Fruit fly (Drosophila melanogaster): ENCODE data around the gene CG32264.

Gene CG32264

DNA sequence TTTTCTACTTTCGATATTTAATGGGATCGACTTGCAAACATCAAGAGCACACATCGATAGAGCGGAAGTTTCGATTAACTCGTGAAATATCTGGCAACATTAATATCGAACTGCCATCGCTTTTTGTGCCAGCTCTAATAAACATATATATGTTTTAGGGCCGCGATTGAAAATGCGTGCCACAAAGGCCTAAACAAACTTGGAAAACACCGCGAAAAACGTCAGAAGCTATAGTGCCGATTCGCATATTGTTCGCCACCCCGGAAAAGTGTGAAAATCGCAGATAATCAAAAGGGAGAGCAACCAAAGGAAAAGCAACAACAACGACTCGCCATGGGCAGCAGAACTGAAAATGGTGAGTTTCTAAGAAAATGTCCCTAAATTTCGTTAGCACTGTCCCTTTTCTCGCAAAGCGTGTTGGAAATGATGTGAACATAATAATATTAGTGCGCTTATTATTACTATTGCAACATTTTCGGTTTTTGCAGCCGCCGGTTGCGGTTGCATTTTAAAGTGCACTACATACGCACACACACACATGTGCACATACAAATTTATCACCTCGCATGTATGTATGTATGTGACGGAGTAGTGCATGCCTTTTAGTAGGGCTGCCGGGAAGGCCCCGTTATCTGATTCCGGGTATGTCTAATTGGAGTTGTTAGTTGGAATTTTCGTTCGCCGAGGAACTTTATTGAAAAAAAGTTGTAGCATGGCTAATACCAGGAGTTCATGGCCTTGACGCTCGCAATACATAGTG lies 12.5 kb upstream of the CG32264 start, which contains the start of gene enc (continued):
- TF ChIP-seq CG10979 (tag; optimal IDR thresholded peaks at IDR 0.05) = no peak
- peak; percentile 75 for TF ChIP-seq MBD-R2 (GFP tag; IDR thresholded peaks at IDR 0.05)
- no peak for TF ChIP-seq CG3726 (GFP tag; IDR thresholded peaks at IDR 0.05)
- TF ChIP-seq CG17385 (GFP tag; optimal IDR thresholded peaks at IDR 0.05) = no peak
- TF ChIP-seq CG5245 (GFP tag; optimal IDR thresholded peaks at IDR 0.05) = no peak
- TF ChIP-seq ems (GFP tag; optimal IDR thresholded peaks at IDR 0.05) = no peak
- TF ChIP-seq Taf1 (GFP tag; IDR thresholded peaks at IDR 0.05) = no peak
- TF ChIP-seq cad (GFP tag; optimal IDR thresholded peaks at IDR 0.05) = no peak
- TF ChIP-seq CG16779 (GFP tag; IDR thresholded peaks at IDR 0.05) = no peak
- peak; percentile 10 for TF ChIP-seq CG33213 (GFP tag; optimal IDR thresholded peaks at IDR 0.05)
- no peak for TF ChIP-seq MTF-1 (GFP tag; optimal IDR thresholded peaks at IDR 0.05; ENCODE audit: borderline replicate concordance)
- no peak for TF ChIP-seq CG34376 (GFP tag; optimal IDR thresholded peaks at IDR 0.05)
- no peak for TF ChIP-seq lov (optimal IDR thresholded peaks at IDR 0.05)
- no peak for TF ChIP-seq lov (GFP tag; IDR thresholded peaks at IDR 0.05)
- no peak for TF ChIP-seq ase (GFP tag; IDR thresholded peaks at IDR 0.05)
- TF ChIP-seq NC2α (GFP tag; optimal IDR thresholded peaks at IDR 0.05) = no peak
- no peak for TF ChIP-seq so (GFP tag; IDR thresholded peaks at IDR 0.05)
- no peak for TF ChIP-seq tx (GFP tag; optimal IDR thresholded peaks at IDR 0.05)
- no peak for TF ChIP-seq tin (GFP tag; optimal IDR thresholded peaks at IDR 0.05)
- TF ChIP-seq mld (GFP tag; IDR thresholded peaks at IDR 0.05; ENCODE audit: partially characterized antibody) = peak; percentile 90
- TF ChIP-seq CG9609 (GFP tag; optimal IDR thresholded peaks at IDR 0.05) = no peak
- TF ChIP-seq CG15073 (GFP tag; optimal IDR thresholded peaks at IDR 0.05) = no peak
- TF ChIP-seq CG3995 (GFP tag; optimal IDR thresholded peaks at IDR 0.05) = no peak
- peak; percentile 91 for TF ChIP-seq Dll (GFP tag; IDR thresholded peaks at IDR 0.05; ENCODE audit: partially characterized antibody)
- TF ChIP-seq CG14965 (GFP tag; optimal IDR thresholded peaks at IDR 0.05; ENCODE audit: borderline replicate concordance) = peak; percentile 4
- no peak for TF ChIP-seq CG1832 (GFP tag; optimal IDR thresholded peaks at IDR 0.05)
- TF ChIP-seq CG1529 (GFP tag; optimal IDR thresholded peaks at IDR 0.05) = peak; percentile 89
- TF ChIP-seq Lhr (GFP tag; optimal IDR thresholded peaks at IDR 0.05) = peak; percentile 20
- TF ChIP-seq CG12659 (GFP tag; optimal IDR thresholded peaks at IDR 0.05) = peak; percentile 81
- TF ChIP-seq CG15479 (GFP tag; optimal IDR thresholded peaks at IDR 0.05) = peak; percentile 28
- TF ChIP-seq PHDP (tag; optimal IDR thresholded peaks at IDR 0.05) = no peak
- TF ChIP-seq CG4404 (GFP tag; IDR thresholded peaks at IDR 0.05) = no peak
- no peak for TF ChIP-seq Atf6 (GFP tag; IDR thresholded peaks at IDR 0.05)
- no peak for TF ChIP-seq CG43689 (GFP tag; IDR thresholded peaks at IDR 0.05)
- TF ChIP-seq hkb (optimal IDR thresholded peaks at IDR 0.05) = no peak
- TF ChIP-seq hkb (GFP tag; IDR thresholded peaks at IDR 0.05) = no peak
- TF ChIP-seq slbo (GFP tag; IDR thresholded peaks at IDR 0.05) = no peak
- peak; percentile 95 for TF ChIP-seq hb (GFP tag; IDR thresholded peaks at IDR 0.05; ENCODE audit: partially characterized antibody)
- no peak for TF ChIP-seq CG30431 (GFP tag; optimal IDR thresholded peaks at IDR 0.05)
- TF ChIP-seq CG6791 (GFP tag; IDR thresholded peaks at IDR 0.05; ENCODE audit: partially characterized antibody) = peak; percentile 98
- no peak for TF ChIP-seq her (GFP tag; optimal IDR thresholded peaks at IDR 0.05)
- no peak for TF ChIP-seq twi (tag; optimal IDR thresholded peaks at IDR 0.05)
- TF ChIP-seq CoRest (tag; optimal IDR thresholded peaks at IDR 0.05) = peak; percentile 7
- TF ChIP-seq CG2202 (tag; optimal IDR thresholded peaks at IDR 0.05) = no peak
- TF ChIP-seq E2f1 (GFP tag; IDR thresholded peaks at IDR 0.05) = no peak
- peak; percentile 21 for TF ChIP-seq lilli (GFP tag; optimal IDR thresholded peaks at IDR 0.05)
- no peak for TF ChIP-seq Drgx (GFP tag; IDR thresholded peaks at IDR 0.05)
- TF ChIP-seq ATbp (GFP tag; optimal IDR thresholded peaks at IDR 0.05) = no peak
- TF ChIP-seq sim (GFP tag; IDR thresholded peaks at IDR 0.05) = no peak
- TF ChIP-seq CG7357 (GFP tag; IDR thresholded peaks at IDR 0.05) = no peak
- TF ChIP-seq Hr39 (optimal IDR thresholded peaks at IDR 0.05) = no peak
